Fruit fly (Drosophila melanogaster) Kc167 (cell line): ENCODE data around the gene CG14435.

Source experiments
- Myc ChIP-seq: fragments of >200 bp; optimal IDR thresholded peaks from 2 replicates; lab custom pipeline; 2017; ENCODE audit warnings: missing external identifiers
- Sin3A ChIP-seq: fragments of >200 bp; optimal IDR thresholded peaks from 2 replicates; lab custom pipeline; 2018; ENCODE audit warnings: missing external identifiers
- h ChIP-seq: fragments of >200 bp; optimal IDR thresholded peaks from 3 replicates; lab custom pipeline; 2018; ENCODE audit warnings: missing external identifiers
- insv ChIP-seq: fragments of >200 bp; optimal IDR thresholded peaks from 3 replicates; lab custom pipeline; 2018; ENCODE audit warnings: missing external identifiers
- psq ChIP-seq: fragments of >200 bp; optimal IDR thresholded peaks from 2 replicates; lab custom pipeline; 2017; ENCODE audit warnings: missing external identifiers
- ttk ChIP-seq: sonication (Bioruptor generic); optimal IDR thresholded peaks from 2 replicates; lab custom pipeline; 2017; ENCODE audit warnings: missing external identifiers

- no peak for TF ChIP-seq Sin3A (lab: Kevin White, UChicago)
- TF ChIP-seq h (lab: Kevin White, UChicago) = no peak
- no peak for TF ChIP-seq ttk (lab: Kevin White, UChicago)
- no peak for TF ChIP-seq psq (lab: Kevin White, UChicago)
- no peak for TF ChIP-seq insv
- TF ChIP-seq Myc (lab: Kevin White, UChicago) = no peak
Observed at dm6 chrX:6791531-6791930, 52.2 kb downstream of the CG14435 start.
